Worm (Caenorhabditis elegans) whole organism, L4 larva: ENCODE data around the gene C17F4.2.

Experiments
- F26F4.8 ChIP-seq: fragments of 200-800 bp; sonication (Bioruptor generic); conservative IDR thresholded peaks from 2 replicates; pipeline ENCODE4 v1.3.6; 2022; ENCODE audit warnings: missing genetic modification characterization, missing compliant biosample characterization
- R02D3.7 ChIP-seq: fragments of 150-350 bp; sonication (generic microtip); optimal IDR thresholded peaks from 3 replicates; lab custom pipeline; 2014; ENCODE audit warnings: missing biosample characterization, missing genetic modification characterization
- ama-1 ChIP-seq: fragments of 150-350 bp; optimal IDR thresholded peaks from 2 replicates; lab custom pipeline; 2014; ENCODE audit warnings: inconsistent platforms, mixed read lengths
- ces-1 ChIP-seq: fragments of 150-350 bp; sonication (generic microtip); optimal IDR thresholded peaks from 4 replicates; lab custom pipeline; 2014; ENCODE audit warnings: missing biosample characterization, missing genetic modification reagents, missing genetic modification characterization
- daf-16 ChIP-seq, 3 experiments: sonication (generic microtip); optimal IDR thresholded peaks; 2 replicates each; lab custom pipeline; 2016 to 2017; ENCODE audit warnings: missing genetic modification characterization in 3 of 3, missing genetic modification reagents in 3 of 3, mild to moderate bottlenecking in 2 of 3, missing compliant biosample characterization in 2 of 3, missing biosample characterization in 1 of 3, moderate library complexity in 1 of 3
- dmd-6 ChIP-seq: fragments of 200-800 bp; sonication (Bioruptor generic); IDR thresholded peaks from 2 replicates; pipeline ENCODE4 v1.3.6; 2022; ENCODE audit warnings: missing genetic modification reagents, missing genetic modification characterization, missing compliant biosample characterization
- jun-1 ChIP-seq: fragments of 150-350 bp; optimal IDR thresholded peaks from 2 replicates; lab custom pipeline; 2014; ENCODE audit warnings: missing biosample characterization, missing genetic modification reagents, missing genetic modification characterization
- madf-5 ChIP-seq, 2 experiments: fragments of 200-800 bp; sonication (Bioruptor generic); IDR thresholded peaks; 2 replicates each; pipeline ENCODE4 v1.3.6; 2022; ENCODE audit warnings: missing compliant biosample characterization in 2 of 2, missing genetic modification characterization in 2 of 2
- mxl-3 ChIP-seq: fragments of 200-800 bp; sonication (Bioruptor generic); optimal IDR thresholded peaks from 2 replicates; lab custom pipeline; 2018; ENCODE audit warnings: mild to moderate bottlenecking, missing genetic modification characterization, missing compliant biosample characterization
- unc-39 ChIP-seq: sonication (generic microtip); optimal IDR thresholded peaks from 2 replicates; lab custom pipeline; 2017; ENCODE audit warnings: missing biosample characterization, missing genetic modification characterization
- unc-62 ChIP-seq, 3 experiments: fragments of 150-350 bp in 1 of 3; sonication (generic microtip); optimal IDR thresholded peaks in 2 of 3; peaks in 1 of 3; 1 replicate in 1 of 3; 2 replicates in 2 of 3; lab custom pipeline; 2014 to 2017; ENCODE audit warnings: missing biosample characterization in 3 of 3, missing genetic modification characterization in 3 of 3, missing genetic modification reagents in 3 of 3, missing genotype in 1 of 3

DNA sequence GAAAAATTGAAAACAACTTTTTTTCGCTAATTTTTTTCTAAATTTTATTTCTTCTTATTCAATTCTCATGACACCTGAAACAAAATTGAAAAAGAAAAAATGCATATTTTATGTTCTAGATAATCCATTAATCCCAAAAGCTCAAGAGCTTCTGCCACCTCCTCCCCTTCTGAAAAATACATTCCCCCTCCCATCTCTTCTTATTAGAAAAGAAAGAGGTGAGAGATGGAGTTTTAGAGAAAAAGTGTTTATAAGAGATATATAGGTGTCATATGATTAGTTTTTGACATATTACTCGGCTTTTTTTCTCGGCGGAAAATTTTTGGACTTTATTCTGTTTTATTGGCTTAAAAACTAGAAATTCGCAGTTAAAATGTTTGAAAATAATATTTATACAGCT is 22.1 kb downstream of the C17F4.2 start:
- TF ChIP-seq dmd-6: no peak
- no peak for TF ChIP-seq mxl-3 (GFP tag; lab: Kevin White, UChicago)
- no peak for TF ChIP-seq jun-1
- TF ChIP-seq R02D3.7 (tag; lab: Kevin White, UChicago): no peak
- no peak for TF ChIP-seq ama-1 (lab: Kevin White, UChicago)
- no peak for TF ChIP-seq ces-1
- TF ChIP-seq F26F4.8 (GFP tag; lab: Robert Waterston, UW): no peak
- no peak for TF ChIP-seq unc-39
- no peak for TF ChIP-seq madf-5 (GFP tag; IDR thresholded peaks at IDR 0.05; lab: Robert Waterston, UW)
- no peak for TF ChIP-seq daf-16 (GFP tag; optimal IDR thresholded peaks at IDR 0.05; lab: Kevin White, UChicago)
- TF ChIP-seq daf-16 (tag; optimal IDR thresholded peaks at IDR 0.05; lab: Kevin White, UChicago): no peak
- TF ChIP-seq unc-62 (GFP tag; optimal IDR thresholded peaks at IDR 0.05 in 1 of 2; lab: Kevin White, UChicago): no peak
- no peak for TF ChIP-seq unc-62 (tag; optimal IDR thresholded peaks at IDR 0.05; lab: Kevin White, UChicago)
